Fruit fly (Drosophila melanogaster) whole organism, embryonic: ENCODE measurements around the gene mRpS11.

Experiments used
- ATbp ChIP-seq: fragments of 200-800 bp; sonication (Bioruptor generic); optimal IDR thresholded peaks from 2 replicates; lab custom pipeline; 2017; ENCODE audit warnings: missing biosample characterization, mild to moderate bottlenecking, missing genetic modification characterization, missing genetic modification reagents
- Adf1 ChIP-seq: fragments of 200-800 bp; sonication (Bioruptor generic); IDR thresholded peaks from 2 replicates; pipeline ENCODE4 v1.3.6; 2022; ENCODE audit warnings: missing biosample characterization, missing genetic modification characterization
- Antp ChIP-seq: fragments of 200-800 bp; sonication (Bioruptor generic); optimal IDR thresholded peaks from 3 replicates; lab custom pipeline; 2016; ENCODE audit warnings: missing biosample characterization, missing genetic modification characterization
- Bgb ChIP-seq: fragments of 200-800 bp; sonication (Bioruptor generic); IDR thresholded peaks from 2 replicates; pipeline ENCODE4 v1.3.6; 2022; ENCODE audit warnings: missing biosample characterization, missing genetic modification characterization; ENCODE audit not compliant: partially characterized antibody
- CG10543 ChIP-seq: fragments of 200-800 bp; sonication (Bioruptor generic); optimal IDR thresholded peaks from 3 replicates; lab custom pipeline; 2017; ENCODE audit warnings: missing biosample characterization, mild to moderate bottlenecking, missing genetic modification characterization, moderate library complexity
- CG11456 ChIP-seq: fragments of 200-800 bp; sonication (Bioruptor generic); IDR thresholded peaks from 3 replicates; pipeline ENCODE4 v1.3.6; 2022; ENCODE audit warnings: missing biosample characterization, missing genetic modification characterization
- CG12769 ChIP-seq: fragments of 200-800 bp; sonication (Bioruptor generic); optimal IDR thresholded peaks from 2 replicates; lab custom pipeline; 2019; ENCODE audit warnings: missing biosample characterization, mild to moderate bottlenecking, missing genetic modification characterization, moderate library complexity
- CG13296 ChIP-seq: fragments of 200-800 bp; sonication (Bioruptor generic); optimal IDR thresholded peaks from 3 replicates; lab custom pipeline; 2018; ENCODE audit warnings: missing biosample characterization, mild to moderate bottlenecking, missing genetic modification characterization
- CG13424 ChIP-seq: fragments of 200-800 bp; sonication (Bioruptor generic); optimal IDR thresholded peaks from 2 replicates; lab custom pipeline; 2019; ENCODE audit warnings: missing biosample characterization, mild to moderate bottlenecking, missing genetic modification characterization, moderate library complexity
- CG13894 ChIP-seq: fragments of 200-800 bp; sonication (Bioruptor generic); optimal IDR thresholded peaks from 3 replicates; lab custom pipeline; 2018; ENCODE audit warnings: missing biosample characterization, mild to moderate bottlenecking, missing genetic modification characterization, moderate library complexity
- CG17186 ChIP-seq: fragments of 200-800 bp; sonication (Bioruptor generic); optimal IDR thresholded peaks from 3 replicates; lab custom pipeline; 2017; ENCODE audit warnings: missing biosample characterization, missing genetic modification reagents, missing genetic modification characterization
- CG2129 ChIP-seq: fragments of 200-800 bp; sonication (Bioruptor generic); IDR thresholded peaks from 2 replicates; pipeline ENCODE4 v1.3.6; 2022; ENCODE audit warnings: missing biosample characterization, missing genetic modification characterization; ENCODE audit not compliant: partially characterized antibody
- CG3163 ChIP-seq: fragments of 200-800 bp; sonication (Bioruptor generic); optimal IDR thresholded peaks from 3 replicates; lab custom pipeline; 2016; ENCODE audit warnings: missing biosample characterization, missing genetic modification characterization
- CG7271 ChIP-seq: fragments of 200-800 bp; sonication (Bioruptor generic); optimal IDR thresholded peaks from 2 replicates; lab custom pipeline; 2018; ENCODE audit warnings: missing biosample characterization, mild to moderate bottlenecking, missing genetic modification characterization, moderate library complexity
- CG7928 ChIP-seq: fragments of 200-800 bp; sonication (Bioruptor generic); optimal IDR thresholded peaks from 2 replicates; lab custom pipeline; 2017; ENCODE audit warnings: missing biosample characterization, mild to moderate bottlenecking, missing genetic modification characterization
- CG8290 ChIP-seq, 3 experiments: fragments of 200-800 bp; sonication (Bioruptor generic); optimal IDR thresholded peaks; 2 replicates each; lab custom pipeline; 2016 to 2019; ENCODE audit warnings: missing biosample characterization in 3 of 3, missing genetic modification characterization in 3 of 3, mild to moderate bottlenecking in 2 of 3, moderate library complexity in 1 of 3
- CG9437 ChIP-seq: fragments of 200-800 bp; sonication (Bioruptor generic); optimal IDR thresholded peaks from 2 replicates; lab custom pipeline; 2018; ENCODE audit warnings: missing biosample characterization, mild to moderate bottlenecking, missing genetic modification characterization
- CG9932 ChIP-seq: fragments of 200-800 bp; sonication (Bioruptor generic); IDR thresholded peaks from 2 replicates; pipeline ENCODE4 v1.3.6; 2022; ENCODE audit warnings: missing biosample characterization, missing genetic modification characterization
- CkIIα-i1 ChIP-seq: fragments of 200-800 bp; sonication (Bioruptor generic); IDR thresholded peaks from 2 replicates; pipeline ENCODE4 v1.3.6; 2022; ENCODE audit warnings: missing biosample characterization, missing genetic modification characterization
- Dip3 ChIP-seq: fragments of 200-800 bp; sonication (Bioruptor generic); optimal IDR thresholded peaks from 3 replicates; lab custom pipeline; 2016; ENCODE audit warnings: missing biosample characterization, missing genetic modification characterization
- Dp ChIP-seq: fragments of 200-800 bp; sonication (Bioruptor generic); optimal IDR thresholded peaks from 2 replicates; lab custom pipeline; 2018; ENCODE audit warnings: missing biosample characterization, mild to moderate bottlenecking, missing genetic modification characterization, moderate library complexity
- E2f2 ChIP-seq: fragments of 200-800 bp; sonication (Bioruptor generic); IDR thresholded peaks from 2 replicates; pipeline ENCODE4 v1.3.6; 2022; ENCODE audit warnings: missing biosample characterization, missing genetic modification characterization
- ERR ChIP-seq: fragments of 200-800 bp; sonication (Bioruptor generic); optimal IDR thresholded peaks from 2 replicates; lab custom pipeline; 2016; ENCODE audit warnings: missing biosample characterization, missing genetic modification characterization
- Med ChIP-seq: fragments of 200-800 bp; sonication (Bioruptor generic); peaks from one replicate; lab custom pipeline; 2016; ENCODE audit warnings: missing biosample characterization, missing genetic modification characterization, mild to moderate bottlenecking, inconsistent platforms, moderate library complexity
- Nf-YC ChIP-seq: fragments of 200-800 bp; optimal IDR thresholded peaks from 3 replicates; lab custom pipeline; 2019; ENCODE audit warnings: missing biosample characterization, mild to moderate bottlenecking, missing genetic modification characterization, moderate library complexity
- Pdp1 ChIP-seq, 2 experiments: fragments of 200-800 bp; sonication (Bioruptor generic); optimal IDR thresholded peaks; 3 replicates each; lab custom pipeline; 2016; ENCODE audit warnings: missing biosample characterization in 2 of 2, missing genetic modification characterization in 2 of 2, mild to moderate bottlenecking in 1 of 2, moderate library complexity in 1 of 2
- Scr ChIP-seq: fragments of 200-800 bp; sonication (Bioruptor generic); IDR thresholded peaks from 2 replicates; pipeline ENCODE4 v1.3.6; 2022; ENCODE audit warnings: missing biosample characterization, missing genetic modification characterization; ENCODE audit not compliant: partially characterized antibody
- Sin3A ChIP-seq: fragments of >200 bp; optimal IDR thresholded peaks from 2 replicates; lab custom pipeline; 2018
- ab ChIP-seq: fragments of 200-800 bp; sonication (Bioruptor generic); optimal IDR thresholded peaks from 2 replicates; lab custom pipeline; 2016; ENCODE audit warnings: missing biosample characterization, missing genetic modification characterization
- btn ChIP-seq: fragments of 200-800 bp; sonication (Bioruptor generic); optimal IDR thresholded peaks from 2 replicates; lab custom pipeline; 2016; ENCODE audit warnings: missing biosample characterization, missing genetic modification characterization
- cg ChIP-seq: fragments of 200-800 bp; sonication (Bioruptor generic); optimal IDR thresholded peaks from 3 replicates; lab custom pipeline; 2019; ENCODE audit warnings: missing biosample characterization, mild to moderate bottlenecking, missing genetic modification characterization, moderate library complexity
- chinmo ChIP-seq: fragments of 200-800 bp; sonication (Bioruptor generic); IDR thresholded peaks from 4 replicates; pipeline ENCODE4 v1.3.6; 2022; ENCODE audit warnings: missing biosample characterization, missing genetic modification characterization; ENCODE audit not compliant: partially characterized antibody
- ci ChIP-seq: fragments of 200-800 bp; sonication (Bioruptor generic); IDR thresholded peaks from 3 replicates; pipeline ENCODE4 v1.3.6; 2022; ENCODE audit warnings: missing biosample characterization, missing genetic modification characterization
- corto ChIP-seq: fragments of 200-800 bp; sonication (Bioruptor generic); optimal IDR thresholded peaks from 2 replicates; lab custom pipeline; 2016; ENCODE audit warnings: missing biosample characterization, mild to moderate bottlenecking, missing genetic modification characterization, moderate library complexity
- crol ChIP-seq: fragments of 200-800 bp; sonication (Bioruptor generic); IDR thresholded peaks from 2 replicates; pipeline ENCODE4 v1.3.6; 2022; ENCODE audit warnings: missing biosample characterization, missing genetic modification characterization
- cwo ChIP-seq: fragments of 200-800 bp; sonication (Bioruptor generic); optimal IDR thresholded peaks from 3 replicates; lab custom pipeline; 2017; ENCODE audit warnings: missing biosample characterization, missing genetic modification characterization, mild to moderate bottlenecking, moderate library complexity, missing genetic modification reagents
- ftz-f1 ChIP-seq: fragments of 200-800 bp; sonication (Bioruptor generic); optimal IDR thresholded peaks from 2 replicates; lab custom pipeline; 2016; ENCODE audit warnings: missing biosample characterization, missing genetic modification characterization
- gro ChIP-seq: fragments of 200-800 bp; sonication (Bioruptor generic); optimal IDR thresholded peaks from 2 replicates; lab custom pipeline; 2016; ENCODE audit warnings: missing biosample characterization, missing genetic modification characterization
- lab ChIP-seq: fragments of 200-800 bp; sonication (Bioruptor generic); optimal IDR thresholded peaks from 3 replicates; lab custom pipeline; 2017; ENCODE audit warnings: missing biosample characterization, missing genetic modification characterization, mild to moderate bottlenecking, moderate library complexity, missing genetic modification reagents
- mirr ChIP-seq: fragments of 200-800 bp; sonication (Bioruptor generic); optimal IDR thresholded peaks from 3 replicates; lab custom pipeline; 2018; ENCODE audit warnings: missing biosample characterization, mild to moderate bottlenecking, missing genetic modification characterization
- nom ChIP-seq: fragments of 200-800 bp; sonication (Bioruptor generic); optimal IDR thresholded peaks from 2 replicates; lab custom pipeline; 2017; ENCODE audit warnings: missing biosample characterization, missing genetic modification characterization, mild to moderate bottlenecking, moderate library complexity, missing genetic modification reagents
- pfk ChIP-seq: fragments of 200-800 bp; sonication (Bioruptor generic); optimal IDR thresholded peaks from 2 replicates; lab custom pipeline; 2018; ENCODE audit warnings: missing biosample characterization, mild to moderate bottlenecking, missing genetic modification characterization, moderate library complexity
- sd ChIP-seq: fragments of 200-800 bp; sonication (Bioruptor generic); optimal IDR thresholded peaks from 3 replicates; lab custom pipeline; 2018; ENCODE audit warnings: missing biosample characterization, mild to moderate bottlenecking, missing genetic modification characterization, moderate library complexity
- seq ChIP-seq: fragments of 200-800 bp; sonication (Bioruptor generic); IDR thresholded peaks from 2 replicates; pipeline ENCODE4 v1.3.6; 2022; ENCODE audit warnings: missing biosample characterization, missing genetic modification characterization
- sna ChIP-seq: fragments of 200-800 bp; sonication (Bioruptor generic); IDR thresholded peaks from 2 replicates; pipeline ENCODE4 v1.3.6; 2022; ENCODE audit warnings: missing biosample characterization, missing genetic modification characterization; ENCODE audit not compliant: partially characterized antibody
- sug ChIP-seq: fragments of 200-800 bp; optimal IDR thresholded peaks from 2 replicates; lab custom pipeline; 2019; ENCODE audit warnings: missing biosample characterization, mild to moderate bottlenecking, missing genetic modification characterization, moderate library complexity
- tna ChIP-seq: fragments of 200-800 bp; sonication (Bioruptor generic); IDR thresholded peaks from 2 replicates; pipeline ENCODE4 v1.3.6; 2022; ENCODE audit warnings: missing biosample characterization, missing genetic modification characterization; ENCODE audit not compliant: partially characterized antibody
- unc-4 ChIP-seq: fragments of 200-800 bp; sonication (Bioruptor generic); IDR thresholded peaks from 2 replicates; pipeline ENCODE4 v1.3.6; 2022; ENCODE audit warnings: missing biosample characterization, missing genetic modification characterization; ENCODE audit not compliant: partially characterized antibody
- vvl ChIP-seq: fragments of 200-800 bp; sonication (Bioruptor generic); IDR thresholded peaks from 2 replicates; pipeline ENCODE4 v1.3.6; 2022; ENCODE audit warnings: missing biosample characterization, missing genetic modification characterization

The mRpS11 gene

dm6 chr3R:17067721-17068120 lies 4.8 kb upstream of the mRpS11 start:
- TF ChIP-seq corto: no peak
- no peak for TF ChIP-seq CG17186 (GFP tag; lab: Kevin White, UChicago)
- no peak for TF ChIP-seq Sin3A
- peak; percentile 40 for TF ChIP-seq Nf-YC (tag; lab: Kevin White, UChicago)
- peak; percentile 69 for TF ChIP-seq E2f2 (GFP tag; lab: Robert Waterston, UW)
- no peak for TF ChIP-seq sna
- TF ChIP-seq unc-4 (GFP tag; lab: Robert Waterston, UW): 0 out of 2 replicates have a peak, but pooled peaks have one; percentile 17
- TF ChIP-seq CG13296: peak; percentile 8
- no peak for TF ChIP-seq CG7928 (GFP tag; lab: Kevin White, UChicago)
- peak; percentile 51 for TF ChIP-seq gro (GFP tag; lab: Kevin White, UChicago)
- TF ChIP-seq Bgb (GFP tag; lab: Robert Waterston, UW): 0 out of 2 replicates have a peak, but pooled peaks have one; percentile 20
- TF ChIP-seq CG12769 (tag; lab: Kevin White, UChicago): peak; percentile 54
- TF ChIP-seq ab (GFP tag; lab: Kevin White, UChicago): no peak
- TF ChIP-seq CkIIα-i1: no peak
- no peak for TF ChIP-seq Antp (GFP tag; lab: Kevin White, UChicago)
- no peak for TF ChIP-seq CG8290 (GFP tag; optimal IDR thresholded peaks at IDR 0.05; lab: Kevin White, UChicago)
- TF ChIP-seq CG8290 (tag; optimal IDR thresholded peaks at IDR 0.05; lab: Kevin White, UChicago): peak in 1 of 2 experiments; percentile 40
- TF ChIP-seq Dip3: no peak
- TF ChIP-seq CG13894 (tag; lab: Kevin White, UChicago): peak; percentile 69
- TF ChIP-seq chinmo (GFP tag; lab: Robert Waterston, UW): peak; percentile 86; the same call in 3 of the 4 replicates
- peak; percentile 5 for TF ChIP-seq lab (GFP tag; lab: Kevin White, UChicago)
- TF ChIP-seq ci (GFP tag; lab: Robert Waterston, UW): no peak
- peak; percentile 79 for TF ChIP-seq sd (tag; lab: Kevin White, UChicago)
- no peak for TF ChIP-seq CG2129 (GFP tag; lab: Robert Waterston, UW)
- TF ChIP-seq mirr (GFP tag; lab: Kevin White, UChicago): peak; percentile 44
- TF ChIP-seq btn: no peak
- peak; percentile 45 for TF ChIP-seq CG10543 (GFP tag; lab: Kevin White, UChicago)
- TF ChIP-seq Scr: peak; percentile 14; the same call in 1 of the 2 replicates
- peak; percentile 43 for TF ChIP-seq Dp (GFP tag; lab: Kevin White, UChicago)
- TF ChIP-seq vvl (GFP tag; lab: Robert Waterston, UW): peak; percentile 58; the same call in 1 of the 2 replicates
- peak; percentile 73 for TF ChIP-seq cg
- peak; percentile 83 for TF ChIP-seq CG9437 (GFP tag; lab: Kevin White, UChicago)
- TF ChIP-seq Med (GFP tag; lab: Kevin White, UChicago): peak; percentile 83
- TF ChIP-seq Pdp1 (GFP tag; optimal IDR thresholded peaks at IDR 0.05; lab: Kevin White, UChicago): peak in 1 of 2 experiments; percentile 98
- TF ChIP-seq pfk (GFP tag; lab: Kevin White, UChicago): no peak
- TF ChIP-seq ftz-f1 (GFP tag; lab: Kevin White, UChicago): no peak
- TF ChIP-seq sug (tag; lab: Kevin White, UChicago): peak; percentile 8
- TF ChIP-seq, all 482 proteins: peak for 22

dm6 chr3R:17077968-17078417 lies 5.5 kb downstream of the mRpS11 start:
- TF ChIP-seq Adf1 (GFP tag; lab: Robert Waterston, UW) (peak; percentile 61; the same call in 1 of the 2 replicates), cwo (GFP tag; lab: Kevin White, UChicago) (peak; percentile 79), CG11456 (GFP tag; lab: Robert Waterston, UW) (0 out of 3 replicates have a peak, but pooled peaks have one; percentile 49), nom (peak; percentile 42), CG13424 (tag; lab: Kevin White, UChicago) (no peak), CG9932 (peak; percentile 47), CG7271 (no peak), CG3163 (peak; percentile 17), tna (peak; percentile 36; the same call in 1 of the 2 replicates), mirr (GFP tag; lab: Kevin White, UChicago) (peak; percentile 86), ATbp (GFP tag; lab: Kevin White, UChicago) (no peak), crol (peak; percentile 95), ERR (GFP tag; lab: Kevin White, UChicago) (peak; percentile 5), sug (tag; lab: Kevin White, UChicago) (peak; percentile 90), seq (GFP tag; lab: Robert Waterston, UW) (peak; percentile 29; the same call in 1 of the 2 replicates)
